Worm (Caenorhabditis elegans): ENCODE measurements around the gene cpg-20.
A peak's percentile ranks its signal among the peaks of the same experiment; 100 is the strongest.

cpg-20 gene

DNA sequence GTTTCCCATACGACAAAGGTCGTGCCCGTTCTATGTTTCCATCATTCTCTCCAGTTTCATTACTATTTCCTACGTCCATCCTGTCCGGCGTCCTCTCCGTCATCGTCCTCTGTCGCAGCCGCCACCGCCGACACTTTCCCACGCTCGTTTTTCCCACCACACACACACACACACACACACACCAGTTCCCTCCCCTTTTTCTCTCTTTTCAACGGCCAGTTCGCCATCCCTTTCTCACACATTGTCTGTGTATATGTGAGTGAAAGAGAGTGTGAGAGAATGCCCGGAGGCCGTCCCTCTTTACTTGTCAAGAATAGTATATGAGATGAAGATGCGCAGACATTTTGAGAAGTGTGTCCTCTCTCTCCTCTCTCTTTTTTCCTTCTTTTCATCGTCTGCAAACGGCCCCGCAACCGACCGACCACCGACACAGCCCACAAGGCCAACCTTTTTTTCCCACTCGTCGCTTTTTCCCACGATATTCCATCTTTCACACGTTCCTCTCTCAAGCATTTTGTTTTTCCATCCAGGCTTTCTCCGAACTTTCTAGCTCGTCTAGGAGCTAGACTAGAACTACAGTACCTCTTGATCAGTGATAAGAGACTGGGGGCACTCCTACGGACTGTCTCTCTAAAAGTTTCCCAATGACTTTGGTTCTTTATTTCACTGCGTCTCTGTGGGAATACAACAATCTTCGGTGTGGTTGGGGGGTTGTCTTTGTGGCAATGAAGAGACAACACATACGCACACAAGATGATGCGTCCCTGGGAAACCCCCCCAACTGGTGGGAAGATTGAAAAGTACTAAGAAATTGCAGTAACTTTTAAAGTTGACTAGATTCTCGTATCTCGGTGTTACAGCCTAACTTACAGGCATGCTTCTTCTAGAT lies 21.3 kb upstream of the cpg-20 start (continued):
- TF ChIP-seq T26A8.4 (GFP tag; IDR thresholded peaks at IDR 0.05) (peak; percentile 47), F37D6.2 (tag; optimal IDR thresholded peaks at IDR 0.05) (peak; percentile 27), jun-1 (tag; optimal IDR thresholded peaks at IDR 0.05) (peak; percentile 35), nhr-42 (GFP tag; IDR thresholded peaks at IDR 0.05) (0 out of 2 replicates have a peak, but pooled peaks have one; percentile 16), nhr-102 (tag; optimal IDR thresholded peaks at IDR 0.05) (peak; percentile 65), dpl-1 (GFP tag; optimal IDR thresholded peaks at IDR 0.05) (peak; percentile 50), Y105C5A.15 (GFP tag; IDR thresholded peaks at IDR 0.05) (no peak), spr-1 (tag; optimal IDR thresholded peaks at IDR 0.05) (peak; percentile 76), zfp-3 (GFP tag; conservative IDR thresholded peaks at IDR 0.05) (no peak)

DNA sequence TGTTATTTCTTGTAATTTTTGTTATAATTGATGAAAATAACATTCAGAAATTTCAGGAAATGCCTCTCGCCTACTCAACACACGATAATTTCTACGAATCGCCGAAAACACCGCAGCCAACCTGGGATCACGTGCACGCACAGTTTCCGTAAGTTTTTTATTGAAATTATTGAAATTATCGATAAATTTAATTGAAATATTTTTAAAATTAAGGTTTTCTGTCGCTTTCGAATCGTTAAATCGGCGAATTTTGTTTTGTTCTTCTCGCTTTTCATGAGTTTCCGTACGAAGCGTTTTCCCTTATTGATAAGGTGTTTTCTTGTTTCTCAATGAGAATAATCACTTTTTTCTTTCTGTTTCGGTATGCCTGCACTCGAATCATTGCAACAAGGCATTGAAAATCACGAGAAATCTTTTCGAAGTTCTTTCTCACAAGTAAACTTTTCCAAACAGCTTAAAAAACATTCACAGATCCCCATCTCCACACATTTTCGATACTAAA lies 19.4 kb upstream of the cpg-20 start, which contains the start of gene lag-1:
Gene lag-1, plus strand, starts transcription at position 51 of the 502 bp plus-strand sequence.
- TF ChIP-seq daf-16 (GFP tag; optimal IDR thresholded peaks at IDR 0.05) (no peak), daf-16 (tag; optimal IDR thresholded peaks at IDR 0.05) (peak; percentile 61), ztf-11 (tag; optimal IDR thresholded peaks at IDR 0.05) (no peak), mdt-29 (GFP tag; IDR thresholded peaks at IDR 0.05) (no peak), fos-1 (tag; optimal IDR thresholded peaks at IDR 0.05) (no peak)

DNA sequence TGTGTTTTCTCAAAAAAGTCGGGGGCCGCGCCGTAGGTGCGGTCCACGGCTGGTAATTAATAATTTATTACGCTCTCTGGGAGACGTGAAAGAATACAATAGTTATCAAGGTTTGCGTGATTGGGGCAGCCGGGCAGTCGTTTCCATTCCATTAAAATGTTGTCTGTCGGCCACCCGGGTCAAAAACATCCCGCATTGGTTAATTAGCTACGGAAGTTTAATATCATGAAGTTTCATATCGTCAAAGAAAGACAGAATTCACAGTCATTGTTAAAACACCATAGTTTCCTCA lies 18.2 kb upstream of the cpg-20 start:
- no peak for TF ChIP-seq Y5F2A.4 (GFP tag; optimal IDR thresholded peaks at IDR 0.05)
- TF ChIP-seq unc-62 (GFP tag; optimal IDR thresholded peaks at IDR 0.05 in 1 of 2): peak in 1 of 2 experiments; percentile 57
- TF ChIP-seq unc-62 (tag; optimal IDR thresholded peaks at IDR 0.05): no peak

ce11 chrIV:6093477-6094314 lies 17.7 kb upstream of the cpg-20 start, which contains the start of gene cpi-1:
cpi-1 (minus strand) TSS chrIV:6093680.
- no peak for TF ChIP-seq daf-8 (GFP tag; IDR thresholded peaks at IDR 0.05)
- TF ChIP-seq nhr-6 (tag; optimal IDR thresholded peaks at IDR 0.05): peak; percentile 54
- TF ChIP-seq F10B5.3 (tag; optimal IDR thresholded peaks at IDR 0.05): no peak
- no peak for TF ChIP-seq ZK337.2 (GFP tag; IDR thresholded peaks at IDR 0.05)
- no peak for TF ChIP-seq tag-97 (GFP tag; IDR thresholded peaks at IDR 0.05)
- no peak for TF ChIP-seq skn-1 (tag; optimal IDR thresholded peaks at IDR 0.05)
- TF ChIP-seq snpc-1.2 (GFP tag; IDR thresholded peaks at IDR 0.05): peak; percentile 48; the same call in 1 of the 2 replicates
- TF ChIP-seq daf-19 (GFP tag; conservative IDR thresholded peaks at IDR 0.05): no peak
- TF ChIP-seq lin-1 (GFP tag; IDR thresholded peaks at IDR 0.05): no peak
- TF ChIP-seq hlh-11 (tag; optimal IDR thresholded peaks at IDR 0.05): peak; percentile 61
- TF ChIP-seq hlh-30 (tag; optimal IDR thresholded peaks at IDR 0.05; ENCODE audit: insufficient read depth): peak; percentile 15
- peak in 1 of 2 experiments; percentile 34 for TF ChIP-seq daf-16 (GFP tag; optimal IDR thresholded peaks at IDR 0.05)
- TF ChIP-seq daf-16 (tag; optimal IDR thresholded peaks at IDR 0.05): peak; percentile 99
- TF ChIP-seq nhr-102 (tag; optimal IDR thresholded peaks at IDR 0.05): no peak
- no peak for TF ChIP-seq F37D6.2 (tag; optimal IDR thresholded peaks at IDR 0.05)
- peak; percentile 47 for TF ChIP-seq dmd-6 (GFP tag; IDR thresholded peaks at IDR 0.05)
- TF ChIP-seq zag-1 (tag; optimal IDR thresholded peaks at IDR 0.05): no peak
- TF ChIP-seq pqm-1 (tag; optimal IDR thresholded peaks at IDR 0.05): peak; percentile 17
- TF ChIP-seq aha-1 (tag): peak; percentile 91
- TF ChIP-seq ceh-82 (tag; optimal IDR thresholded peaks at IDR 0.05): no peak
- TF ChIP-seq nhr-10 (tag; optimal IDR thresholded peaks at IDR 0.05): no peak
- no peak for TF ChIP-seq pha-4 (GFP tag; IDR thresholded peaks at IDR 0.05)
- TF ChIP-seq pha-4 (tag; optimal IDR thresholded peaks at IDR 0.05): no peak
- peak; percentile 85 for TF ChIP-seq dve-1 (tag; optimal IDR thresholded peaks at IDR 0.05; ENCODE audit: insufficient read depth)
- peak; percentile 54 for TF ChIP-seq nhr-28 (tag; optimal IDR thresholded peaks at IDR 0.05)
- no peak for TF ChIP-seq Y48G9A.11 (GFP tag; IDR thresholded peaks at IDR 0.05)
- peak; percentile 3 for TF ChIP-seq jun-1 (tag; optimal IDR thresholded peaks at IDR 0.05)
- TF ChIP-seq nhr-48 (tag; optimal IDR thresholded peaks at IDR 0.05): peak; percentile 37
- no peak for TF ChIP-seq nhr-42 (GFP tag; IDR thresholded peaks at IDR 0.05)
- TF ChIP-seq unc-62 (GFP tag; optimal IDR thresholded peaks at IDR 0.05 in 1 of 2): peak in 1 of 2 experiments; percentile 88
- no peak for TF ChIP-seq unc-62 (tag; optimal IDR thresholded peaks at IDR 0.05)
- peak in 1 of 2 experiments; percentile 23 for TF ChIP-seq mdl-1 (tag; optimal IDR thresholded peaks at IDR 0.05)
- TF ChIP-seq php-3 (GFP tag; IDR thresholded peaks at IDR 0.05): no peak
